Worm (Caenorhabditis elegans) whole organism, L3 larva: Measurements from ENCODE around the gene C27B7.5.

Experiments
- R02D3.7 ChIP-seq: fragments of 150-350 bp; optimal IDR thresholded peaks from 2 replicates; lab custom pipeline; 2014; ENCODE audit warnings: missing biosample characterization, missing genetic modification characterization
- ZK546.5 ChIP-seq: sonication (generic microtip); optimal IDR thresholded peaks from 2 replicates; lab custom pipeline; 2017; ENCODE audit warnings: missing biosample characterization, missing genetic modification characterization
- aly-2 ChIP-seq: fragments of 150-350 bp; optimal IDR thresholded peaks from 2 replicates; lab custom pipeline; 2014; ENCODE audit warnings: missing biosample characterization, missing genetic modification characterization
- ama-1 ChIP-seq: fragments of 150-350 bp; optimal IDR thresholded peaks from 2 replicates; lab custom pipeline; 2018
- ceh-16 ChIP-seq: sonication (generic microtip); optimal IDR thresholded peaks from 2 replicates; lab custom pipeline; 2017; ENCODE audit warnings: missing biosample characterization, missing genetic modification characterization
- ceh-28 ChIP-seq: fragments of 150-350 bp; optimal IDR thresholded peaks from 2 replicates; lab custom pipeline; 2014; ENCODE audit warnings: missing biosample characterization, missing genetic modification reagents, missing genetic modification characterization
- ceh-82 ChIP-seq: fragments of 150-350 bp; optimal IDR thresholded peaks from 2 replicates; lab custom pipeline; 2014; ENCODE audit warnings: missing biosample characterization, missing genetic modification characterization
- ceh-9 ChIP-seq: sonication (generic microtip); optimal IDR thresholded peaks from 2 replicates; lab custom pipeline; 2018; ENCODE audit warnings: missing biosample characterization, missing genetic modification characterization
- daf-12 ChIP-seq: fragments of 150-350 bp; optimal IDR thresholded peaks from 2 replicates; lab custom pipeline; 2014; ENCODE audit warnings: missing biosample characterization, missing genetic modification reagents, missing genetic modification characterization
- egl-27 ChIP-seq: sonication (generic microtip); optimal IDR thresholded peaks from 4 replicates; lab custom pipeline; 2017; ENCODE audit warnings: missing biosample characterization, missing genetic modification reagents, missing genetic modification characterization
- egl-5 ChIP-seq: fragments of 150-350 bp; optimal IDR thresholded peaks from 2 replicates; lab custom pipeline; 2017; ENCODE audit warnings: missing biosample characterization, missing genetic modification reagents, missing genetic modification characterization, inconsistent platforms
- elt-1 ChIP-seq: fragments of 150-350 bp; optimal IDR thresholded peaks from 2 replicates; lab custom pipeline; 2014; ENCODE audit warnings: missing biosample characterization, missing genetic modification characterization
- elt-2 ChIP-seq: sonication (generic microtip); optimal IDR thresholded peaks from 2 replicates; lab custom pipeline; 2016; ENCODE audit warnings: missing genetic modification reagents, mild to moderate bottlenecking, missing genetic modification characterization, missing compliant biosample characterization
- eor-1 ChIP-seq, 2 experiments: fragments of 150-350 bp; optimal IDR thresholded peaks; 2 replicates each; lab custom pipeline; 2014 to 2018; ENCODE audit warnings: missing biosample characterization in 2 of 2, missing genetic modification characterization in 2 of 2
- fkh-10 ChIP-seq: sonication (generic microtip); optimal IDR thresholded peaks from 2 replicates; lab custom pipeline; 2017; ENCODE audit warnings: missing biosample characterization, missing genetic modification reagents, missing genetic modification characterization
- hmg-11 ChIP-seq: sonication (generic microtip); optimal IDR thresholded peaks from 2 replicates; lab custom pipeline; 2016; ENCODE audit warnings: missing genetic modification characterization, missing compliant biosample characterization
- jun-1 ChIP-seq: fragments of 150-350 bp; optimal IDR thresholded peaks from 2 replicates; lab custom pipeline; 2014; ENCODE audit warnings: missing biosample characterization, missing genetic modification reagents, missing genetic modification characterization
- lsy-12 ChIP-seq: sonication (generic microtip); optimal IDR thresholded peaks from 2 replicates; lab custom pipeline; 2016; ENCODE audit warnings: mild to moderate bottlenecking, missing genetic modification characterization, missing compliant biosample characterization
- mdl-1 ChIP-seq: fragments of 150-350 bp; optimal IDR thresholded peaks from 2 replicates; lab custom pipeline; 2014; ENCODE audit warnings: missing biosample characterization, missing genetic modification characterization
- mml-1 ChIP-seq: fragments of 150-350 bp; sonication (generic microtip); optimal IDR thresholded peaks from 3 replicates; lab custom pipeline; 2014; ENCODE audit warnings: missing biosample characterization, missing genetic modification characterization
- nfya-1 ChIP-seq: sonication (generic microtip); optimal IDR thresholded peaks from 2 replicates; lab custom pipeline; 2017; ENCODE audit warnings: missing genetic modification characterization, mild to moderate bottlenecking, missing compliant biosample characterization, antibody characterized with exemption, moderate library complexity; ENCODE audit not compliant: insufficient read depth
- nhr-11 ChIP-seq: fragments of 150-350 bp; optimal IDR thresholded peaks from 2 replicates; lab custom pipeline; 2014; ENCODE audit warnings: missing biosample characterization, missing genetic modification characterization
- nhr-23 ChIP-seq: fragments of 150-350 bp; optimal IDR thresholded peaks from 2 replicates; lab custom pipeline; 2014; ENCODE audit warnings: missing biosample characterization, missing genetic modification reagents, missing genetic modification characterization
- nhr-25 ChIP-seq: sonication (generic microtip); optimal IDR thresholded peaks from 2 replicates; lab custom pipeline; 2017; ENCODE audit warnings: missing biosample characterization, missing genetic modification characterization
- nhr-28 ChIP-seq: fragments of 150-350 bp; optimal IDR thresholded peaks from 2 replicates; lab custom pipeline; 2014; ENCODE audit warnings: missing biosample characterization, missing genetic modification characterization
- nhr-43 ChIP-seq: sonication (generic microtip); optimal IDR thresholded peaks from 2 replicates; lab custom pipeline; 2016; ENCODE audit warnings: mild to moderate bottlenecking, missing genetic modification characterization, missing compliant biosample characterization; ENCODE audit not compliant: poor library complexity, severe bottlenecking
- nhr-67 ChIP-seq: fragments of 150-350 bp; optimal IDR thresholded peaks from 2 replicates; lab custom pipeline; 2014; ENCODE audit warnings: missing biosample characterization, missing genetic modification characterization
- nhr-77 ChIP-seq: fragments of 150-350 bp; optimal IDR thresholded peaks from 2 replicates; lab custom pipeline; 2014; ENCODE audit warnings: missing biosample characterization, missing genetic modification characterization
- pha-4 ChIP-seq: fragments of 150-350 bp; optimal IDR thresholded peaks from 2 replicates; lab custom pipeline; 2014; ENCODE audit warnings: missing biosample characterization, missing genetic modification reagents, missing genetic modification characterization
- sea-2 ChIP-seq: fragments of 150-350 bp; sonication (generic microtip); optimal IDR thresholded peaks from 4 replicates; lab custom pipeline; 2014; ENCODE audit warnings: missing biosample characterization, missing genetic modification reagents, missing genetic modification characterization
- skn-1 ChIP-seq: fragments of 150-350 bp; optimal IDR thresholded peaks from 2 replicates; lab custom pipeline; 2014; ENCODE audit warnings: missing biosample characterization, missing genetic modification characterization
- snpc-4 ChIP-seq: fragments of 150-350 bp; optimal IDR thresholded peaks from 2 replicates; lab custom pipeline; 2014; ENCODE audit warnings: missing biosample characterization, missing genetic modification characterization
- tbx-2 ChIP-seq: sonication (generic microtip); optimal IDR thresholded peaks from 2 replicates; lab custom pipeline; 2016; ENCODE audit warnings: mild to moderate bottlenecking, missing genetic modification characterization, missing compliant biosample characterization
- unc-39 ChIP-seq: sonication (generic microtip); optimal IDR thresholded peaks from 4 replicates; lab custom pipeline; 2017; ENCODE audit warnings: missing biosample characterization, missing genetic modification characterization
- unc-62 ChIP-seq: fragments of 150-350 bp; sonication (generic microtip); optimal IDR thresholded peaks from 4 replicates; lab custom pipeline; 2014; ENCODE audit warnings: missing biosample characterization, missing genetic modification reagents, missing genetic modification characterization
- zag-1 ChIP-seq: fragments of 150-350 bp; optimal IDR thresholded peaks from 2 replicates; lab custom pipeline; 2014; ENCODE audit warnings: missing biosample characterization, missing genetic modification characterization
- ztf-11 ChIP-seq: fragments of 150-350 bp; optimal IDR thresholded peaks from 2 replicates; lab custom pipeline; 2014; ENCODE audit warnings: missing biosample characterization, missing genetic modification characterization

C27B7.5 gene

ce11 chrIV:8901346-8901745, at the start of gene C27B7.5:
Gene C27B7.5, plus strand, starts transcription at chrIV:8901646.
- TF ChIP-seq elt-2 (tag; lab: Kevin White, UChicago), result peak; percentile 12
- TF ChIP-seq pha-4, result no peak

ce11 chrIV:8852194-8852593, 49.3 kb upstream of the C27B7.5 start, which contains the start of gene alp-1:
Gene alp-1, plus strand, starts transcription at chrIV:8852494.
- TF ChIP-seq tbx-2 (tag; lab: Kevin White, UChicago) (no peak), mdl-1 (tag; lab: Kevin White, UChicago) (no peak), ceh-9 (tag; lab: Kevin White, UChicago) (no peak), ceh-82 (tag; lab: Kevin White, UChicago) (no peak), unc-39 (tag; lab: Kevin White, UChicago) (no peak), nhr-67 (tag; lab: Kevin White, UChicago) (no peak), fkh-10 (GFP tag; lab: Kevin White, UChicago) (no peak)

- no peak for TF ChIP-seq ama-1 (lab: Kevin White, UChicago)
- TF ChIP-seq ceh-9 (tag; lab: Kevin White, UChicago), result no peak
- no peak for TF ChIP-seq aly-2 (tag; lab: Kevin White, UChicago)
- no peak for TF ChIP-seq daf-12 (tag; lab: Kevin White, UChicago)
- no peak for TF ChIP-seq pha-4
- TF ChIP-seq sea-2, result no peak
- no peak for TF ChIP-seq mml-1
- no peak for TF ChIP-seq nhr-77 (tag; lab: Kevin White, UChicago)
- TF ChIP-seq hmg-11 (tag; lab: Kevin White, UChicago), result no peak
- TF ChIP-seq skn-1 (tag; lab: Kevin White, UChicago), result no peak
These were observed 48.1 kb upstream of the C27B7.5 start for ce11 chrIV:8853301-8853700.

- no peak for TF ChIP-seq skn-1 (tag; lab: Kevin White, UChicago)
- TF ChIP-seq ceh-9 (tag; lab: Kevin White, UChicago), result no peak
- no peak for TF ChIP-seq nhr-43
- TF ChIP-seq sea-2, result no peak
- TF ChIP-seq aly-2 (tag; lab: Kevin White, UChicago), result no peak
- TF ChIP-seq nhr-67 (tag; lab: Kevin White, UChicago), result no peak
- TF ChIP-seq jun-1 (tag; lab: Kevin White, UChicago), result no peak
- no peak for TF ChIP-seq hmg-11 (tag; lab: Kevin White, UChicago)
- no peak for TF ChIP-seq nhr-23 (tag; lab: Kevin White, UChicago)
These were observed 45.5 kb upstream of the C27B7.5 start, which contains the start of gene T11B7.5 for ce11 chrIV:8855963-8856362. Gene T11B7.5, minus strand, starts transcription at chrIV:8856063.

- TF ChIP-seq pha-4 (no peak), ceh-28 (tag; lab: Kevin White, UChicago) (no peak), nhr-11 (tag; lab: Kevin White, UChicago) (no peak), nhr-23 (tag; lab: Kevin White, UChicago) (peak; percentile 13), unc-62 (GFP tag; lab: Kevin White, UChicago) (no peak), unc-39 (tag; lab: Kevin White, UChicago) (no peak), eor-1 (tag; optimal IDR thresholded peaks at IDR 0.05; lab: Kevin White, UChicago) (no peak), zag-1 (tag; lab: Kevin White, UChicago) (no peak)
These were observed 36.8 kb upstream of the C27B7.5 start for ce11 chrIV:8864672-8865071.

ce11 chrIV:8865343-8865742, 36.1 kb upstream of the C27B7.5 start, which contains the start of gene C09G9.1:
Gene C09G9.1, minus strand, starts transcription at chrIV:8865485.
- peak; percentile 44 for TF ChIP-seq pha-4
- TF ChIP-seq lsy-12 (tag; lab: Kevin White, UChicago), result no peak
- TF ChIP-seq skn-1 (tag; lab: Kevin White, UChicago), result no peak
- peak; percentile 67 for TF ChIP-seq elt-2 (tag; lab: Kevin White, UChicago)
- TF ChIP-seq nhr-23 (tag; lab: Kevin White, UChicago), result no peak
- TF ChIP-seq ceh-16 (tag; lab: Kevin White, UChicago), result no peak

ce11 chrIV:8866092-8866491, 35.4 kb upstream of the C27B7.5 start:
- TF ChIP-seq elt-1 (tag; lab: Kevin White, UChicago), result no peak
- TF ChIP-seq egl-5 (tag; lab: Kevin White, UChicago), result peak; percentile 35
- TF ChIP-seq unc-39 (tag; lab: Kevin White, UChicago), result no peak
- TF ChIP-seq lsy-12 (tag; lab: Kevin White, UChicago), result peak; percentile 23
- peak; percentile 49 for TF ChIP-seq nhr-23 (tag; lab: Kevin White, UChicago)
- TF ChIP-seq mdl-1 (tag; lab: Kevin White, UChicago), result peak; percentile 4
- TF ChIP-seq pha-4, result peak; percentile 81
- no peak for TF ChIP-seq skn-1 (tag; lab: Kevin White, UChicago)
- TF ChIP-seq nfya-1, result peak; percentile 53
- no peak for TF ChIP-seq ceh-82 (tag; lab: Kevin White, UChicago)
- no peak for TF ChIP-seq tbx-2 (tag; lab: Kevin White, UChicago)
- no peak for TF ChIP-seq ZK546.5 (tag; lab: Kevin White, UChicago)
- TF ChIP-seq eor-1 (tag; optimal IDR thresholded peaks at IDR 0.05; lab: Kevin White, UChicago), result no peak
- TF ChIP-seq ztf-11, result no peak
- TF ChIP-seq egl-27 (tag; lab: Kevin White, UChicago), result no peak
- peak; percentile 39 for TF ChIP-seq hmg-11 (tag; lab: Kevin White, UChicago)
- TF ChIP-seq nhr-28, result no peak
- peak; percentile 83 for TF ChIP-seq elt-2 (tag; lab: Kevin White, UChicago)
- TF ChIP-seq nhr-25, result peak; percentile 95
- no peak for TF ChIP-seq R02D3.7 (tag; lab: Kevin White, UChicago)
- peak; percentile 50 for TF ChIP-seq snpc-4 (tag; lab: Kevin White, UChicago)
- no peak for TF ChIP-seq ceh-16 (tag; lab: Kevin White, UChicago)
- TF ChIP-seq jun-1 (tag; lab: Kevin White, UChicago), result peak; percentile 16
- no peak for TF ChIP-seq aly-2 (tag; lab: Kevin White, UChicago)
- TF ChIP-seq unc-62 (GFP tag; lab: Kevin White, UChicago), result peak; percentile 84
